Fruit fly (Drosophila melanogaster): Measurements from ENCODE around the gene CG43074.

DNA sequence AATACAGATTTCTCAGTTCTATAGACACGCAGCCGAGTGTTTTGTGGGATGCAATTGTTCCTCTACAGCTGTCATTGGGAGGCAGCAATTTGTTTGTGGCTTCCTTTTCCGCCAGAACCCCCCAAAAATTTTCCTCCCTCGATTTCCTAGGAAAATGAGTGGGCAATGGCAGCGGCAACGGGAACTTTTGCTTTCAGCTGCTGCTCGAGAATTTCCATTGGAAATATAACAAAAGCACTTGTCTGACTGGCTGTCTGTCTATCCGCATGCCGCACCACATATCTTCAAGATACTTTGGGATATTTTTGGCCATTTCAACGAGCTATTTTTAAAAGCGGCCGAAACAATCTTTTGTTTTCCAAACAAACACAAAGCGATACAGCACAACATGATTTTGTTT, 39.3 kb upstream of the CG43074 start:
- TF ChIP-seq Hr83 (GFP tag; optimal IDR thresholded peaks at IDR 0.05; ENCODE audit: poor library complexity, severe bottlenecking) (no peak), sv (GFP tag; optimal IDR thresholded peaks at IDR 0.05) (no peak), psq (GFP tag; optimal IDR thresholded peaks at IDR 0.05) (no peak), dl (GFP tag; optimal IDR thresholded peaks at IDR 0.05; ENCODE audit: insufficient read depth in 1 of 2, partially characterized antibody in 2 of 2) (no peak), CG32264 (GFP tag; optimal IDR thresholded peaks at IDR 0.05) (no peak), lola (GFP tag; optimal IDR thresholded peaks at IDR 0.05) (no peak), CrebA (GFP tag; optimal IDR thresholded peaks at IDR 0.05; ENCODE audit: borderline replicate concordance) (no peak), CG9705 (GFP tag; optimal IDR thresholded peaks at IDR 0.05) (no peak), Rel (GFP tag; optimal IDR thresholded peaks at IDR 0.05) (no peak), Rel (tag; optimal IDR thresholded peaks at IDR 0.05) (no peak), Hr78 (GFP tag; optimal IDR thresholded peaks at IDR 0.05) (no peak), Myc (optimal IDR thresholded peaks at IDR 0.05) (no peak)

Data from whole organism, wandering third instar larva.